Fruit fly (Drosophila melanogaster): ENCODE data around the gene CG32576.

- no peak for TF ChIP-seq usp (GFP tag; optimal IDR thresholded peaks at IDR 0.05)
- TF ChIP-seq psq (optimal IDR thresholded peaks at IDR 0.05), result no peak
- TF ChIP-seq pan (optimal IDR thresholded peaks at IDR 0.05), result no peak
- TF ChIP-seq CG8478 (optimal IDR thresholded peaks at IDR 0.05), result no peak
- TF ChIP-seq EcR (GFP tag; optimal IDR thresholded peaks at IDR 0.05), result no peak
These were observed 7.0 kb downstream of the CG32576 start for dm6 chrX:16281305-16281704.
